Worm (Caenorhabditis elegans) whole organism, L4 larva: ENCODE results near the gene spe-19.

ENCODE experiments used
- F10B5.3 ChIP-seq: sonication (generic microtip); optimal IDR thresholded peaks from 2 replicates; lab custom pipeline; 2016; ENCODE audit warnings: mild to moderate bottlenecking, missing genetic modification characterization, missing compliant biosample characterization
- F26F4.8 ChIP-seq: fragments of 200-800 bp; sonication (Bioruptor generic); conservative IDR thresholded peaks from 2 replicates; pipeline ENCODE4 v1.3.6; 2022; ENCODE audit warnings: missing genetic modification characterization, missing compliant biosample characterization
- F37D6.2 ChIP-seq: sonication (generic microtip); optimal IDR thresholded peaks from 2 replicates; lab custom pipeline; 2016; ENCODE audit warnings: mild to moderate bottlenecking, missing genetic modification characterization, missing compliant biosample characterization
- R02D3.7 ChIP-seq: fragments of 150-350 bp; sonication (generic microtip); optimal IDR thresholded peaks from 3 replicates; lab custom pipeline; 2014; ENCODE audit warnings: missing biosample characterization, missing genetic modification characterization
- Y105C5A.15 ChIP-seq: fragments of 200-800 bp; sonication (Bioruptor generic); IDR thresholded peaks from 2 replicates; pipeline ENCODE4 v1.3.6; 2022; ENCODE audit warnings: missing genetic modification characterization, missing compliant biosample characterization
- Y75B8A.6 ChIP-seq: fragments of 200-800 bp; sonication (Bioruptor generic); IDR thresholded peaks from 2 replicates; pipeline ENCODE4 v1.3.6; 2022; ENCODE audit warnings: missing genetic modification reagents, missing genetic modification characterization, missing compliant biosample characterization
- ZK337.2 ChIP-seq: fragments of 200-800 bp; sonication (Bioruptor generic); IDR thresholded peaks from 2 replicates; pipeline ENCODE4 v1.3.6; 2022; ENCODE audit warnings: missing genetic modification reagents, missing genetic modification characterization, missing compliant biosample characterization
- ZK546.5 ChIP-seq, 2 experiments: sonication (generic microtip); optimal IDR thresholded peaks; 2 replicates each; lab custom pipeline; 2017; ENCODE audit warnings: missing biosample characterization in 2 of 2, missing genetic modification characterization in 2 of 2
- ama-1 ChIP-seq: fragments of 150-350 bp; optimal IDR thresholded peaks from 2 replicates; lab custom pipeline; 2014; ENCODE audit warnings: inconsistent platforms, mixed read lengths
- arid-1 ChIP-seq: fragments of 200-800 bp; sonication (Bioruptor generic); conservative IDR thresholded peaks from 2 replicates; pipeline ENCODE4 v1.3.6; 2022; ENCODE audit warnings: missing genetic modification reagents, missing genetic modification characterization, missing compliant biosample characterization
- attf-4 ChIP-seq: sonication (generic microtip); optimal IDR thresholded peaks from 3 replicates; lab custom pipeline; 2017; ENCODE audit warnings: missing biosample characterization, missing genetic modification characterization
- ceh-20 ChIP-seq: fragments of 200-800 bp; sonication (Bioruptor generic); IDR thresholded peaks from 2 replicates; pipeline ENCODE4 v1.3.6; 2022; ENCODE audit warnings: missing genetic modification reagents, missing genetic modification characterization, missing compliant biosample characterization
- ceh-28 ChIP-seq: fragments of 150-350 bp; optimal IDR thresholded peaks from 2 replicates; lab custom pipeline; 2014; ENCODE audit warnings: missing biosample characterization, missing genetic modification reagents, missing genetic modification characterization
- ceh-32 ChIP-seq: sonication (generic microtip); optimal IDR thresholded peaks from 2 replicates; lab custom pipeline; 2016; ENCODE audit warnings: mild to moderate bottlenecking, missing genetic modification characterization, missing compliant biosample characterization; ENCODE audit not compliant: poor library complexity
- ces-1 ChIP-seq: fragments of 150-350 bp; sonication (generic microtip); optimal IDR thresholded peaks from 4 replicates; lab custom pipeline; 2014; ENCODE audit warnings: missing biosample characterization, missing genetic modification reagents, missing genetic modification characterization
- cey-2 ChIP-seq: sonication (generic microtip); optimal IDR thresholded peaks from 3 replicates; lab custom pipeline; 2017; ENCODE audit warnings: missing genetic modification characterization, mild to moderate bottlenecking, missing compliant biosample characterization, antibody characterized with exemption, borderline replicate concordance; ENCODE audit not compliant: insufficient read depth
- ctbp-1 ChIP-seq: fragments of 200-800 bp; sonication (Bioruptor generic); IDR thresholded peaks from 2 replicates; pipeline ENCODE4 v1.3.6; 2022; ENCODE audit warnings: missing genetic modification reagents, missing genetic modification characterization, missing compliant biosample characterization
- daf-12 ChIP-seq: fragments of 150-350 bp; optimal IDR thresholded peaks from 2 replicates; lab custom pipeline; 2014; ENCODE audit warnings: missing biosample characterization, missing genetic modification reagents, missing genetic modification characterization
- daf-19 ChIP-seq: fragments of 200-800 bp; sonication (Bioruptor generic); conservative IDR thresholded peaks from 2 replicates; pipeline ENCODE4 v1.3.6; 2022; ENCODE audit warnings: missing genetic modification characterization, missing compliant biosample characterization
- dmd-6 ChIP-seq: fragments of 200-800 bp; sonication (Bioruptor generic); IDR thresholded peaks from 2 replicates; pipeline ENCODE4 v1.3.6; 2022; ENCODE audit warnings: missing genetic modification reagents, missing genetic modification characterization, missing compliant biosample characterization
- dmd-8 ChIP-seq: fragments of 200-800 bp; sonication (Bioruptor generic); IDR thresholded peaks from 2 replicates; pipeline ENCODE4 v1.3.6; 2022; ENCODE audit warnings: missing genetic modification characterization, missing compliant biosample characterization
- dmd-9 ChIP-seq: fragments of 200-800 bp; sonication (Bioruptor generic); IDR thresholded peaks from 2 replicates; pipeline ENCODE4 v1.3.6; 2022; ENCODE audit warnings: missing genetic modification reagents, missing genetic modification characterization, missing compliant biosample characterization
- dve-1 ChIP-seq: sonication (generic microtip); optimal IDR thresholded peaks from 2 replicates; lab custom pipeline; 2017; ENCODE audit warnings: antibody characterized with exemption, mild to moderate bottlenecking, missing genetic modification characterization, missing compliant biosample characterization; ENCODE audit not compliant: insufficient read depth
- egl-43 ChIP-seq: fragments of 200-800 bp; sonication (Bioruptor generic); IDR thresholded peaks from 2 replicates; pipeline ENCODE4 v1.3.6; 2022; ENCODE audit warnings: missing genetic modification reagents, missing genetic modification characterization, missing compliant biosample characterization
- fos-1 ChIP-seq: fragments of 150-350 bp; optimal IDR thresholded peaks from 2 replicates; lab custom pipeline; 2014; ENCODE audit warnings: missing biosample characterization, missing genetic modification characterization
- hmg-1.1 ChIP-seq: fragments of 200-800 bp; sonication (Bioruptor generic); IDR thresholded peaks from 2 replicates; pipeline ENCODE4 v1.3.6; 2022; ENCODE audit warnings: missing genetic modification reagents, missing genetic modification characterization, missing compliant biosample characterization
- lin-13 ChIP-seq: fragments of 150-350 bp; optimal IDR thresholded peaks from 2 replicates; lab custom pipeline; 2014; ENCODE audit warnings: missing biosample characterization, missing genetic modification reagents, missing genetic modification characterization
- lin-15B ChIP-seq: fragments of 150-350 bp; sonication (generic microtip); optimal IDR thresholded peaks from 3 replicates; lab custom pipeline; 2014; ENCODE audit warnings: missing biosample characterization, missing genetic modification characterization
- lin-29 ChIP-seq: fragments of 200-800 bp; sonication (Bioruptor generic); IDR thresholded peaks from 2 replicates; pipeline ENCODE4 v1.3.6; 2022; ENCODE audit warnings: missing genetic modification reagents, missing genetic modification characterization, missing compliant biosample characterization
- lin-39 ChIP-seq: fragments of 150-350 bp; optimal IDR thresholded peaks from 2 replicates; lab custom pipeline; 2014; ENCODE audit warnings: missing biosample characterization, missing genetic modification reagents, missing genetic modification characterization
- lsy-2 ChIP-seq, 2 experiments: fragments of 150-350 bp in 1 of 2; sonication (generic microtip) in 1 of 2; optimal IDR thresholded peaks; 2 replicates each; lab custom pipeline; 2014 to 2017; ENCODE audit warnings: missing biosample characterization in 2 of 2, missing genetic modification characterization in 2 of 2
- mdl-1 ChIP-seq, 2 experiments: fragments of 150-350 bp in 1 of 2; sonication (generic microtip) in 1 of 2; optimal IDR thresholded peaks; 2 replicates each; lab custom pipeline; 2014 to 2017; ENCODE audit warnings: missing biosample characterization in 2 of 2, missing genetic modification characterization in 2 of 2
- mdt-29 ChIP-seq: fragments of 200-800 bp; sonication (Bioruptor generic); IDR thresholded peaks from 2 replicates; pipeline ENCODE4 v1.3.6; 2022; ENCODE audit warnings: missing genetic modification reagents, missing genetic modification characterization, missing compliant biosample characterization
- mes-2 ChIP-seq: sonication (generic microtip); optimal IDR thresholded peaks from 2 replicates; lab custom pipeline; 2016; ENCODE audit warnings: missing genotype, mild to moderate bottlenecking, missing genetic modification characterization, missing compliant biosample characterization; ENCODE audit not compliant: poor library complexity, severe bottlenecking
- mxl-3 ChIP-seq: fragments of 200-800 bp; sonication (Bioruptor generic); optimal IDR thresholded peaks from 2 replicates; lab custom pipeline; 2018; ENCODE audit warnings: mild to moderate bottlenecking, missing genetic modification characterization, missing compliant biosample characterization
- nhr-10 ChIP-seq: fragments of 150-350 bp; optimal IDR thresholded peaks from 2 replicates; lab custom pipeline; 2014; ENCODE audit warnings: missing biosample characterization, missing genetic modification characterization
- nhr-11 ChIP-seq: fragments of 150-350 bp; optimal IDR thresholded peaks from 2 replicates; lab custom pipeline; 2014; ENCODE audit warnings: missing biosample characterization, missing genetic modification characterization
- nhr-41 ChIP-seq: fragments of 200-800 bp; sonication (Bioruptor generic); IDR thresholded peaks from 2 replicates; pipeline ENCODE4 v1.3.6; 2022; ENCODE audit warnings: missing genetic modification reagents, missing genetic modification characterization, missing compliant biosample characterization
- nhr-77 ChIP-seq: fragments of 150-350 bp; optimal IDR thresholded peaks from 2 replicates; lab custom pipeline; 2014; ENCODE audit warnings: missing biosample characterization, missing genetic modification characterization
- pqm-1 ChIP-seq: sonication (generic microtip); optimal IDR thresholded peaks from 2 replicates; lab custom pipeline; 2017; ENCODE audit warnings: missing biosample characterization, missing genetic modification characterization
- set-16 ChIP-seq: fragments of 200-800 bp; sonication (Bioruptor generic); IDR thresholded peaks from 2 replicates; pipeline ENCODE4 v1.3.6; 2022; ENCODE audit warnings: missing genetic modification reagents, missing genetic modification characterization, missing compliant biosample characterization
- skn-1 ChIP-seq: fragments of 150-350 bp; optimal IDR thresholded peaks from 2 replicates; lab custom pipeline; 2014; ENCODE audit warnings: missing biosample characterization, missing genetic modification characterization
- snpc-1.2 ChIP-seq: fragments of 200-800 bp; sonication (Bioruptor generic); IDR thresholded peaks from 2 replicates; pipeline ENCODE4 v1.3.6; 2022; ENCODE audit warnings: missing genetic modification reagents, missing genetic modification characterization, missing compliant biosample characterization
- snpc-4 ChIP-seq: fragments of 150-350 bp; optimal IDR thresholded peaks from 2 replicates; lab custom pipeline; 2014; ENCODE audit warnings: missing biosample characterization, missing genetic modification characterization
- spr-3 ChIP-seq: fragments of 200-800 bp; sonication (Bioruptor generic); optimal IDR thresholded peaks from 2 replicates; lab custom pipeline; 2018; ENCODE audit warnings: mild to moderate bottlenecking, missing genetic modification characterization, missing compliant biosample characterization
- tag-97 ChIP-seq: fragments of 200-800 bp; sonication (Bioruptor generic); IDR thresholded peaks from 2 replicates; pipeline ENCODE4 v1.3.6; 2022; ENCODE audit warnings: missing genetic modification characterization, missing compliant biosample characterization
- tra-1 ChIP-seq: fragments of 200-800 bp; sonication (Bioruptor generic); IDR thresholded peaks from 2 replicates; pipeline ENCODE4 v1.3.6; 2022; ENCODE audit warnings: missing genetic modification reagents, missing genetic modification characterization, missing compliant biosample characterization
- vab-7 ChIP-seq: fragments of 200-800 bp; sonication (Bioruptor generic); IDR thresholded peaks from 2 replicates; pipeline ENCODE4 v1.3.6; 2022; ENCODE audit warnings: missing genetic modification reagents, missing genetic modification characterization, missing compliant biosample characterization
- zag-1 ChIP-seq: fragments of 150-350 bp; optimal IDR thresholded peaks from 2 replicates; lab custom pipeline; 2014; ENCODE audit warnings: missing biosample characterization, missing genetic modification characterization
- zfp-2 ChIP-seq: sonication (generic microtip); optimal IDR thresholded peaks from 2 replicates; lab custom pipeline; 2016; ENCODE audit warnings: mild to moderate bottlenecking, missing genetic modification characterization, missing compliant biosample characterization
- zip-11 ChIP-seq: fragments of 200-800 bp; sonication (Bioruptor generic); IDR thresholded peaks from 2 replicates; pipeline ENCODE4 v1.3.6; 2022; ENCODE audit warnings: missing genetic modification characterization, missing compliant biosample characterization
- ztf-7 ChIP-seq: fragments of 150-350 bp; optimal IDR thresholded peaks from 2 replicates; lab custom pipeline; 2014; ENCODE audit warnings: missing biosample characterization, missing genetic modification characterization

The spe-19 gene

ce11 chrV:20005724-20006132 lies 41.5 kb downstream of the spe-19 start (continued):
- TF ChIP-seq ceh-20: peak; percentile 80
- peak; percentile 33 for TF ChIP-seq ztf-7 (tag; lab: Kevin White, UChicago)
- no peak for TF ChIP-seq skn-1 (tag; lab: Kevin White, UChicago)
- no peak for TF ChIP-seq lin-29 (GFP tag; lab: Robert Waterston, UW)
- TF ChIP-seq arid-1: 0 out of 2 replicates have a peak, but pooled peaks have one; percentile 34
- no peak for TF ChIP-seq lin-39
- no peak for TF ChIP-seq Y75B8A.6 (GFP tag; lab: Robert Waterston, UW)
- TF ChIP-seq zfp-2 (tag; lab: Kevin White, UChicago): no peak
- no peak for TF ChIP-seq tag-97
- no peak for TF ChIP-seq Y105C5A.15 (GFP tag; lab: Robert Waterston, UW)
- TF ChIP-seq mdt-29 (GFP tag; lab: Robert Waterston, UW): 0 out of 2 replicates have a peak, but pooled peaks have one; percentile 34
- no peak for TF ChIP-seq spr-3 (GFP tag; lab: Kevin White, UChicago)
- no peak for TF ChIP-seq nhr-10
- TF ChIP-seq ZK546.5 (tag; optimal IDR thresholded peaks at IDR 0.05; lab: Kevin White, UChicago): peak in 1 of 2 experiments; percentile 29
- no peak for TF ChIP-seq pqm-1 (tag; lab: Kevin White, UChicago)
- no peak for TF ChIP-seq R02D3.7 (tag; lab: Kevin White, UChicago)
- TF ChIP-seq dmd-6: peak; percentile 73
- TF ChIP-seq daf-19 (GFP tag; lab: Robert Waterston, UW): no peak
- peak; percentile 75 for TF ChIP-seq mes-2 (tag; lab: Kevin White, UChicago)
- peak in 1 of 2 experiments; percentile 73 for TF ChIP-seq lsy-2 (tag; optimal IDR thresholded peaks at IDR 0.05; lab: Kevin White, UChicago)
- TF ChIP-seq vab-7: no peak
- peak; percentile 77 for TF ChIP-seq ctbp-1 (GFP tag; lab: Robert Waterston, UW)
- TF ChIP-seq hmg-1.1 (GFP tag; lab: Robert Waterston, UW): peak; percentile 91
- TF ChIP-seq cey-2 (tag; lab: Kevin White, UChicago): no peak
- TF ChIP-seq mdl-1 (tag; optimal IDR thresholded peaks at IDR 0.05; lab: Kevin White, UChicago): peak; percentile 87 to 90
- TF ChIP-seq attf-4 (tag; lab: Kevin White, UChicago): no peak
- TF ChIP-seq F10B5.3 (tag; lab: Kevin White, UChicago): no peak
- TF ChIP-seq fos-1 (tag; lab: Kevin White, UChicago): no peak
- no peak for TF ChIP-seq ZK337.2
- no peak for TF ChIP-seq snpc-1.2 (GFP tag; lab: Robert Waterston, UW)
- TF ChIP-seq F26F4.8 (GFP tag; lab: Robert Waterston, UW): no peak
- peak; percentile 71 for TF ChIP-seq ceh-28 (tag; lab: Kevin White, UChicago)
- no peak for TF ChIP-seq egl-43 (GFP tag; lab: Robert Waterston, UW)
- TF ChIP-seq daf-12 (tag; lab: Kevin White, UChicago): no peak
- TF ChIP-seq nhr-11 (tag; lab: Kevin White, UChicago): peak; percentile 72
- TF ChIP-seq zag-1: no peak
- TF ChIP-seq ceh-32 (tag; lab: Kevin White, UChicago): no peak
- TF ChIP-seq set-16 (GFP tag; lab: Robert Waterston, UW): peak; percentile 62
- peak; percentile 3 for TF ChIP-seq ama-1
- TF ChIP-seq F37D6.2 (tag; lab: Kevin White, UChicago): peak; percentile 70
- TF ChIP-seq dmd-8 (GFP tag; lab: Robert Waterston, UW): no peak
- peak; percentile 17 for TF ChIP-seq nhr-77
- TF ChIP-seq snpc-4 (tag; lab: Kevin White, UChicago): no peak
- no peak for TF ChIP-seq lin-15B (tag; lab: Kevin White, UChicago)
- TF ChIP-seq dve-1 (tag; lab: Kevin White, UChicago): peak; percentile 87
- no peak for TF ChIP-seq ces-1 (GFP tag; lab: Kevin White, UChicago)
- no peak for TF ChIP-seq nhr-41 (GFP tag; lab: Robert Waterston, UW)
- peak; percentile 68 for TF ChIP-seq mxl-3
- 0 out of 2 replicates have a peak, but pooled peaks have one; percentile 34 for TF ChIP-seq dmd-9 (GFP tag; lab: Robert Waterston, UW)
- TF ChIP-seq tra-1 (GFP tag; lab: Robert Waterston, UW): peak; percentile 68; the same call in 1 of the 2 replicates
- no peak for TF ChIP-seq zip-11
- peak; percentile 17 for TF ChIP-seq lin-13 (GFP tag; lab: Kevin White, UChicago)
